Worm (Caenorhabditis elegans): ENCODE results near the gene F28F9.3.

- no peak for TF ChIP-seq blmp-1 (tag; optimal IDR thresholded peaks at IDR 0.05)
- TF ChIP-seq nhr-12 (tag; optimal IDR thresholded peaks at IDR 0.05) = no peak
- no peak for TF ChIP-seq elt-3 (tag; optimal IDR thresholded peaks at IDR 0.05)
- TF ChIP-seq ham-2 (GFP tag; optimal IDR thresholded peaks at IDR 0.05) = no peak
- no peak for TF ChIP-seq hlh-1 (tag; optimal IDR thresholded peaks at IDR 0.05)
These were observed 43.2 kb downstream of the F28F9.3 start for ce11 chrIV:3869875-3870274.
